Fruit fly (Drosophila melanogaster) whole organism, embryonic: ENCODE data around the gene MED25.

ENCODE experiments used
- Atf3 ChIP-seq: fragments of 200-800 bp; sonication (Bioruptor generic); optimal IDR thresholded peaks from 3 replicates; lab custom pipeline; 2016; ENCODE audit warnings: missing biosample characterization, missing genetic modification characterization
- CG10366 ChIP-seq: fragments of 200-800 bp; sonication (Bioruptor generic); IDR thresholded peaks from 2 replicates; pipeline ENCODE4 v1.3.6; 2022; ENCODE audit warnings: missing biosample characterization, missing genetic modification characterization
- CG10654 ChIP-seq: fragments of 200-800 bp; sonication (Bioruptor generic); optimal IDR thresholded peaks from 2 replicates; lab custom pipeline; 2016; ENCODE audit warnings: missing biosample characterization, missing genetic modification characterization
- CG11398 ChIP-seq: fragments of 200-800 bp; sonication (Bioruptor generic); optimal IDR thresholded peaks from 2 replicates; lab custom pipeline; 2016; ENCODE audit warnings: missing biosample characterization, missing genetic modification characterization
- CG11504 ChIP-seq: fragments of 200-800 bp; sonication (Bioruptor generic); optimal IDR thresholded peaks from 3 replicates; lab custom pipeline; 2019; ENCODE audit warnings: missing biosample characterization, mild to moderate bottlenecking, missing genetic modification characterization, moderate library complexity
- CG12071 ChIP-seq: fragments of 200-800 bp; sonication (Bioruptor generic); optimal IDR thresholded peaks from 3 replicates; lab custom pipeline; 2018; ENCODE audit warnings: missing biosample characterization, mild to moderate bottlenecking, missing genetic modification characterization
- CG12236 ChIP-seq: fragments of 200-800 bp; sonication (Bioruptor generic); optimal IDR thresholded peaks from 2 replicates; lab custom pipeline; 2016; ENCODE audit warnings: missing biosample characterization, missing genetic modification characterization
- CG12769 ChIP-seq: fragments of 200-800 bp; sonication (Bioruptor generic); optimal IDR thresholded peaks from 2 replicates; lab custom pipeline; 2019; ENCODE audit warnings: missing biosample characterization, mild to moderate bottlenecking, missing genetic modification characterization, moderate library complexity
- CG15479 ChIP-seq: fragments of 200-800 bp; sonication (Bioruptor generic); optimal IDR thresholded peaks from 3 replicates; lab custom pipeline; 2019; ENCODE audit warnings: missing biosample characterization, mild to moderate bottlenecking, missing genetic modification characterization, moderate library complexity
- CG18599 ChIP-seq: fragments of 200-800 bp; sonication (Bioruptor generic); optimal IDR thresholded peaks from 3 replicates; lab custom pipeline; 2017; ENCODE audit warnings: missing biosample characterization, missing genetic modification characterization, mild to moderate bottlenecking, moderate library complexity, missing genetic modification reagents
- CG18619 ChIP-seq: fragments of 200-800 bp; sonication (Bioruptor generic); optimal IDR thresholded peaks from 3 replicates; lab custom pipeline; 2017; ENCODE audit warnings: missing biosample characterization, mild to moderate bottlenecking, missing genetic modification characterization
- CG2129 ChIP-seq: fragments of 200-800 bp; sonication (Bioruptor generic); IDR thresholded peaks from 2 replicates; pipeline ENCODE4 v1.3.6; 2022; ENCODE audit warnings: missing biosample characterization, missing genetic modification characterization; ENCODE audit not compliant: partially characterized antibody
- CG30431 ChIP-seq: fragments of 200-800 bp; sonication (Bioruptor generic); optimal IDR thresholded peaks from 2 replicates; lab custom pipeline; 2017; ENCODE audit warnings: missing biosample characterization, missing genetic modification characterization
- CG4328 ChIP-seq: fragments of 200-800 bp; sonication (Bioruptor generic); optimal IDR thresholded peaks from 3 replicates; lab custom pipeline; 2017; ENCODE audit warnings: missing biosample characterization, missing genetic modification reagents, missing genetic modification characterization
- CG6689 ChIP-seq: fragments of 200-800 bp; sonication (Bioruptor generic); IDR thresholded peaks from 2 replicates; pipeline ENCODE4 v1.3.6; 2022; ENCODE audit warnings: missing biosample characterization, missing genetic modification characterization
- CG7786 ChIP-seq: fragments of 200-800 bp; sonication (Bioruptor generic); optimal IDR thresholded peaks from 2 replicates; lab custom pipeline; 2016; ENCODE audit warnings: missing biosample characterization, missing genetic modification characterization
- CG7928 ChIP-seq: fragments of 200-800 bp; sonication (Bioruptor generic); optimal IDR thresholded peaks from 2 replicates; lab custom pipeline; 2017; ENCODE audit warnings: missing biosample characterization, mild to moderate bottlenecking, missing genetic modification characterization
- CG7987 ChIP-seq: fragments of 200-800 bp; sonication (Bioruptor generic); optimal IDR thresholded peaks from 2 replicates; lab custom pipeline; 2018; ENCODE audit warnings: missing biosample characterization, mild to moderate bottlenecking, missing genetic modification characterization, moderate library complexity
- CG9437 ChIP-seq: fragments of 200-800 bp; sonication (Bioruptor generic); optimal IDR thresholded peaks from 2 replicates; lab custom pipeline; 2018; ENCODE audit warnings: missing biosample characterization, mild to moderate bottlenecking, missing genetic modification characterization
- CG9932 ChIP-seq: fragments of 200-800 bp; sonication (Bioruptor generic); IDR thresholded peaks from 2 replicates; pipeline ENCODE4 v1.3.6; 2022; ENCODE audit warnings: missing biosample characterization, missing genetic modification characterization
- CHES-1-like ChIP-seq: fragments of 200-800 bp; sonication (Bioruptor generic); optimal IDR thresholded peaks from 2 replicates; lab custom pipeline; 2016; ENCODE audit warnings: missing biosample characterization, missing genetic modification characterization
- D ChIP-seq, 2 experiments: fragments of 200-800 bp in 1 of 2; fragments of >200 bp in 1 of 2; sonication (Bioruptor generic) in 1 of 2; optimal IDR thresholded peaks; 2 replicates in 1 of 2; 3 replicates in 1 of 2; lab custom pipeline; 2017; ENCODE audit warnings: mild to moderate bottlenecking in 1 of 2, missing biosample characterization in 1 of 2, missing genetic modification characterization in 1 of 2, missing genetic modification reagents in 1 of 2
- Dfd ChIP-seq, 2 experiments: fragments of >200 bp; optimal IDR thresholded peaks; 2 replicates each; lab custom pipeline; 2017; ENCODE audit warnings: missing biosample characterization in 2 of 2, missing genetic modification characterization in 2 of 2
- HLH3B ChIP-seq: fragments of 200-800 bp; sonication (Bioruptor generic); IDR thresholded peaks from 2 replicates; pipeline ENCODE4 v1.3.6; 2022; ENCODE audit warnings: missing biosample characterization, missing genetic modification characterization
- Hr78 ChIP-seq, 2 experiments: fragments of 200-800 bp in 1 of 2; fragments of >200 bp in 1 of 2; sonication (Bioruptor generic) in 1 of 2; optimal IDR thresholded peaks; 2 replicates each; lab custom pipeline; 2017 to 2019; ENCODE audit warnings: missing biosample characterization in 2 of 2, missing genetic modification characterization in 2 of 2, mild to moderate bottlenecking in 1 of 2, moderate library complexity in 1 of 2
- Mad ChIP-seq: fragments of 200-800 bp; sonication (Bioruptor generic); optimal IDR thresholded peaks from 2 replicates; lab custom pipeline; 2016; ENCODE audit warnings: missing biosample characterization, missing genetic modification characterization
- Mes4 ChIP-seq: fragments of 200-800 bp; sonication (Bioruptor generic); optimal IDR thresholded peaks from 2 replicates; lab custom pipeline; 2016; ENCODE audit warnings: missing biosample characterization, missing genetic modification characterization
- Rx ChIP-seq: fragments of 200-800 bp; sonication (Bioruptor generic); IDR thresholded peaks from 2 replicates; pipeline ENCODE4 v1.3.6; 2022; ENCODE audit warnings: missing biosample characterization, missing genetic modification characterization
- Ssrp ChIP-seq: fragments of 200-800 bp; sonication (Bioruptor generic); optimal IDR thresholded peaks from 2 replicates; lab custom pipeline; 2018; ENCODE audit warnings: missing biosample characterization, mild to moderate bottlenecking, missing genetic modification characterization, moderate library complexity
- TFAM ChIP-seq: fragments of 200-800 bp; sonication (Bioruptor generic); optimal IDR thresholded peaks from 2 replicates; lab custom pipeline; 2017; ENCODE audit warnings: missing biosample characterization, missing genetic modification characterization, inconsistent platforms
- Trl ChIP-seq, 3 experiments: fragments of >200 bp in 2 of 3; fragments of 200-800 bp in 1 of 3; sonication (Bioruptor generic) in 1 of 3; optimal IDR thresholded peaks; 2 replicates in 1 of 3; 3 replicates in 2 of 3; lab custom pipeline; 2016 to 2017; ENCODE audit warnings: missing biosample characterization in 1 of 3, missing genetic modification characterization in 1 of 3
- al ChIP-seq: fragments of 200-800 bp; sonication (Bioruptor generic); IDR thresholded peaks from 2 replicates; pipeline ENCODE4 v1.3.6; 2022; ENCODE audit warnings: missing biosample characterization, missing genetic modification characterization
- cg ChIP-seq: fragments of 200-800 bp; sonication (Bioruptor generic); optimal IDR thresholded peaks from 3 replicates; lab custom pipeline; 2019; ENCODE audit warnings: missing biosample characterization, mild to moderate bottlenecking, missing genetic modification characterization, moderate library complexity
- danr ChIP-seq: fragments of 200-800 bp; sonication (Bioruptor generic); IDR thresholded peaks from 2 replicates; pipeline ENCODE4 v1.3.6; 2022; ENCODE audit warnings: missing biosample characterization, missing genetic modification characterization
- dmrt11E ChIP-seq: fragments of 200-800 bp; sonication (Bioruptor generic); optimal IDR thresholded peaks from 3 replicates; lab custom pipeline; 2018; ENCODE audit warnings: missing biosample characterization, mild to moderate bottlenecking, missing genetic modification characterization, moderate library complexity
- fd64A ChIP-seq: fragments of 200-800 bp; sonication (Bioruptor generic); optimal IDR thresholded peaks from 3 replicates; lab custom pipeline; 2018; ENCODE audit warnings: missing biosample characterization, mild to moderate bottlenecking, missing genetic modification characterization
- gem ChIP-seq: fragments of 200-800 bp; sonication (Bioruptor generic); optimal IDR thresholded peaks from 2 replicates; lab custom pipeline; 2019; ENCODE audit warnings: missing biosample characterization, mild to moderate bottlenecking, missing genetic modification characterization, moderate library complexity
- hth ChIP-seq: fragments of >200 bp; optimal IDR thresholded peaks from 2 replicates; lab custom pipeline; 2017; ENCODE audit warnings: inconsistent platforms
- ken ChIP-seq: fragments of 200-800 bp; sonication (Bioruptor generic); IDR thresholded peaks from 3 replicates; pipeline ENCODE4 v1.3.6; 2022; ENCODE audit warnings: missing biosample characterization, missing genetic modification characterization
- lmd ChIP-seq: fragments of 200-800 bp; sonication (Bioruptor generic); IDR thresholded peaks from 2 replicates; pipeline ENCODE4 v1.3.6; 2022; ENCODE audit warnings: missing biosample characterization, missing genetic modification characterization
- luna ChIP-seq: fragments of 200-800 bp; sonication (Bioruptor generic); optimal IDR thresholded peaks from 2 replicates; lab custom pipeline; 2016; ENCODE audit warnings: missing biosample characterization, missing genetic modification characterization
- nerfin-2 ChIP-seq: fragments of 200-800 bp; sonication (Bioruptor generic); IDR thresholded peaks from 2 replicates; pipeline ENCODE4 v1.3.6; 2022; ENCODE audit warnings: missing biosample characterization, missing genetic modification characterization; ENCODE audit not compliant: partially characterized antibody
- nmo ChIP-seq: fragments of 200-800 bp; sonication (Bioruptor generic); optimal IDR thresholded peaks from 2 replicates; lab custom pipeline; 2018; ENCODE audit warnings: missing biosample characterization, mild to moderate bottlenecking, missing genetic modification characterization, moderate library complexity
- pan ChIP-seq, 4 experiments: fragments of >200 bp in 3 of 4; fragments of 200-800 bp in 1 of 4; sonication (Bioruptor generic) in 1 of 4; optimal IDR thresholded peaks in 3 of 4; IDR thresholded peaks in 1 of 4; 2 replicates each; pipeline versions ENCODE4 v1.3.6 to Lab custom; 2017 to 2022; ENCODE audit warnings: missing biosample characterization in 2 of 4, missing genetic modification characterization in 2 of 4, mixed read lengths in 1 of 4
- pnt ChIP-seq: fragments of 200-800 bp; sonication (Bioruptor generic); optimal IDR thresholded peaks from 3 replicates; lab custom pipeline; 2016; ENCODE audit warnings: missing biosample characterization, missing genetic modification characterization
- scrt ChIP-seq: fragments of 200-800 bp; sonication (Bioruptor generic); optimal IDR thresholded peaks from 2 replicates; lab custom pipeline; 2018; ENCODE audit warnings: missing biosample characterization, mild to moderate bottlenecking, missing genetic modification characterization, moderate library complexity
- sima ChIP-seq: fragments of 200-800 bp; sonication (Bioruptor generic); optimal IDR thresholded peaks from 2 replicates; lab custom pipeline; 2016; ENCODE audit warnings: missing biosample characterization, missing genetic modification characterization
- z ChIP-seq: fragments of 200-800 bp; sonication (Bioruptor generic); IDR thresholded peaks from 3 replicates; pipeline ENCODE4 v1.3.6; 2022; ENCODE audit warnings: missing biosample characterization, missing genetic modification characterization
- zfh1 ChIP-seq: fragments of 200-800 bp; sonication (Bioruptor generic); IDR thresholded peaks from 3 replicates; pipeline ENCODE4 v1.3.6; 2022; ENCODE audit warnings: missing biosample characterization, missing genetic modification characterization

Gene MED25

dm6 chr3R:19998418-19998817 is 10.3 kb upstream of the MED25 start (continued):
- TF ChIP-seq CG11504 (tag; lab: Kevin White, UChicago) (peak; percentile 84), Rx (GFP tag; lab: Robert Waterston, UW) (peak; percentile 66), cg (no peak), luna (GFP tag; lab: Kevin White, UChicago) (no peak), CG12236 (GFP tag; lab: Kevin White, UChicago) (peak; percentile 64), danr (GFP tag; lab: Robert Waterston, UW) (peak; percentile 38; the same call in 1 of the 2 replicates), nmo (GFP tag; lab: Kevin White, UChicago) (peak; percentile 74), CG18599 (GFP tag; lab: Kevin White, UChicago) (peak; percentile 68), CG9932 (GFP tag; lab: Robert Waterston, UW) (0 out of 2 replicates have a peak, but pooled peaks have one; percentile 19), CG7786 (GFP tag; lab: Kevin White, UChicago) (peak; percentile 61), CHES-1-like (GFP tag; lab: Kevin White, UChicago) (peak; percentile 71), Trl (optimal IDR thresholded peaks at IDR 0.05; lab: Kevin White, UChicago) (no peak), Trl (GFP tag; optimal IDR thresholded peaks at IDR 0.05; lab: Kevin White, UChicago) (peak; percentile 68), sima (GFP tag; lab: Kevin White, UChicago) (no peak), zfh1 (peak; percentile 93), CG7987 (GFP tag; lab: Kevin White, UChicago) (peak; percentile 3), Dfd (GFP tag; optimal IDR thresholded peaks at IDR 0.05; lab: Kevin White, UChicago) (no peak), dmrt11E (peak; percentile 82), TFAM (peak; percentile 9), CG12769 (tag; lab: Kevin White, UChicago) (peak; percentile 60), CG2129 (no peak), CG9437 (GFP tag; lab: Kevin White, UChicago) (peak; percentile 46), gem (tag; lab: Kevin White, UChicago) (peak; percentile 85), CG11398 (GFP tag; lab: Kevin White, UChicago) (peak; percentile 29), scrt (GFP tag; lab: Kevin White, UChicago) (peak; percentile 13), hth (lab: Kevin White, UChicago) (no peak), Hr78 (GFP tag; optimal IDR thresholded peaks at IDR 0.05; lab: Kevin White, UChicago) (peak in 1 of 2 experiments; percentile 40), ken (GFP tag; lab: Robert Waterston, UW) (peak; percentile 85), pan (optimal IDR thresholded peaks at IDR 0.05; lab: Kevin White, UChicago) (no peak), pan (GFP tag; optimal IDR thresholded peaks at IDR 0.05 in 1 of 2, IDR thresholded peaks at IDR 0.05 in 1 of 2) (peak in 1 of 2 experiments; percentile 77), CG30431 (GFP tag; lab: Kevin White, UChicago) (peak; percentile 75), CG10654 (GFP tag; lab: Kevin White, UChicago) (peak; percentile 57), lmd (GFP tag; lab: Robert Waterston, UW) (peak; percentile 72), CG15479 (GFP tag; lab: Kevin White, UChicago) (no peak), CG18619 (peak; percentile 26), fd64A (GFP tag; lab: Kevin White, UChicago) (peak; percentile 74), HLH3B (GFP tag; lab: Robert Waterston, UW) (peak; percentile 85), Ssrp (tag; lab: Kevin White, UChicago) (peak; percentile 80), Mes4 (peak; percentile 67), pnt (peak; percentile 84), Atf3 (peak; percentile 52), al (GFP tag; lab: Robert Waterston, UW) (no peak), CG7928 (no peak), nerfin-2 (GFP tag; lab: Robert Waterston, UW) (no peak), z (GFP tag; lab: Robert Waterston, UW) (no peak), CG12071 (GFP tag; lab: Kevin White, UChicago) (peak; percentile 63), Mad (GFP tag; lab: Kevin White, UChicago) (peak; percentile 32), D (optimal IDR thresholded peaks at IDR 0.05; lab: Kevin White, UChicago) (no peak), D (GFP tag; optimal IDR thresholded peaks at IDR 0.05; lab: Kevin White, UChicago) (peak; percentile 80), CG4328 (GFP tag; lab: Kevin White, UChicago) (no peak), CG6689 (GFP tag; lab: Robert Waterston, UW) (peak; percentile 75), CG10366 (GFP tag; lab: Robert Waterston, UW) (peak; percentile 79)
